Worm (Caenorhabditis elegans): ENCODE results near the gene btf-1.

btf-1 gene

DNA sequence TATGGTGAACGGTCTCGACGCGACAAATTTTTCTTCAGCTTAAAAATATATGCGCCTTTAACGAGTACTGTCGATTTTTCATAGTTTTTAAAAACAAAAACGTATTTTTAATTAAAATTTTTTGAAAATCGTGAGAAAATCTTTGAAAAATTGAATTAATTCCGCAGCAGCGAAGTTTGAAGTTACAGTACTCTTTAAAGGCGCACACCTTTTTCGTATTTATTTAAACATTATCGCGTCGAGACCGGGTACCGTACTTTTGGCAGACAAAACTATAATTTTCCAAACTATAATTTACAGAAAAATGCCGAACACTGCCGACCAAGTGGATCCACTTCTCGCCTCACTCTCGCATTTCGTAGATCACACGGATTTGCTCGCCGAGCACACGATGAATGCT lies 15.8 kb downstream of the btf-1 start, which contains the start of gene F15D4.2:
Gene F15D4.2, plus strand, starts transcription at position 301 of the 400 bp plus-strand sequence.
- TF ChIP-seq gei-8 (GFP tag; optimal IDR thresholded peaks at IDR 0.05) = no peak
- no peak for TF ChIP-seq daf-19 (GFP tag; conservative IDR thresholded peaks at IDR 0.05)
- TF ChIP-seq lir-3 (tag; optimal IDR thresholded peaks at IDR 0.05) = no peak
- TF ChIP-seq php-3 (GFP tag; IDR thresholded peaks at IDR 0.05) = 0 out of 2 replicates have a peak, but pooled peaks have one; percentile 21

DNA sequence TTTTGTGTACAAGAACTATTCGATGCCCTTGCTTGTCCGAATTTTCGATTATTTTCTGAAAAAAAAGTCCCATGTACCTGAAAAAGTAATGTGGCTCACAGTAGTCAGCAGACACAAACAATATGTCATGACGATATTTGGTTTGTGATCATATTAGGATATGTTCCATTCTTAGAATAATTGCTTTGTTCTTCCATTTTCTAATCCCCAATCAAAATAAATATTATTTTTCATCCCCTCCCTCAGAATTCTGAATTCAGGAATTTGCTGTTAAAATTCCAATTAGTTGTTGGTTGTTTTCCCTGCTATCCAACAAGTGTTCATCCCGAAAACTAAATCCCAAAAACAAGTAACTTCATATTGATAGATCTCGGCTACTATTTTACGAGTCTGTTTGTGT lies 19.4 kb downstream of the btf-1 start:
- no peak for TF ChIP-seq F37D6.2 (tag; optimal IDR thresholded peaks at IDR 0.05)
- TF ChIP-seq aha-1 (tag) = peak; percentile 87
- TF ChIP-seq unc-62 (GFP tag; optimal IDR thresholded peaks at IDR 0.05 in 1 of 2) = peak in 1 of 2 experiments; percentile 67
- TF ChIP-seq unc-62 (tag; optimal IDR thresholded peaks at IDR 0.05) = no peak

DNA sequence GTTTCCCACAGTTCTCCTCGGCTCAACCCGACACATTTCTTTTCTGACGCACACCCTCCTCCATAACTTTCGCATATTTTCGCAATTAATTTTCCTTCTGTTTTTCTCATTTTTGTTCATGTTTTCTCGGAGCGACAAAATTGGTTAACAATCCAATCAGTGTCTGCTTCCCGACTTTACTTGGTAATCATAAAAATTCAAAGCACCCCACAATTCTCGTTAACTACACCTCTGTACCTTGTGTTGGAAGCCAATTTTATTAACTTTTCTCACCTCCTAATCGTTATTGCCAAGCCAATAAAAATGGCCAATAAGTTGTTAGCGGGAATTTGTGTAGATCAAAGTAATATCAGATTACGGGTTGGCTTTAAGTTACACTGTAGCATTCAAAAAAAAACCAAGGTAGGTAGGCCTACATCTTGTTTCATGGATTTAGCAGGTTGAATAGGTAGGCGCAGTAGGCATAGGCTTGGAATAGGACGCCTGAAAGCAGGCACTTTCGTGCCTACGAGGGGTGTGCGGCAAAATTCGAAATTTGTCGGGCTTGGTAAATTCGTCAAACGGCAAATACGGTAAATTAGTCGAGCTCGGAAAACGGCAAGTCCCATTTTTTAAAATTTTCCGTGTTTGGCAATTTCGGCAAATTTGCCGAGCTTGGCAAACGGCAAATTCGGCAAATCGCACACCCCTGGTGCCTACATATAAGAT lies 30.7 kb downstream of the btf-1 start:
- no peak for TF ChIP-seq zfp-3 (GFP tag; conservative IDR thresholded peaks at IDR 0.05)
- TF ChIP-seq F10B5.3 (tag; optimal IDR thresholded peaks at IDR 0.05) = no peak
- no peak for TF ChIP-seq lir-3 (tag; optimal IDR thresholded peaks at IDR 0.05)
- no peak for TF ChIP-seq sdz-12 (GFP tag; optimal IDR thresholded peaks at IDR 0.05)
- 0 out of 2 replicates have a peak, but pooled peaks have one; percentile 52 for TF ChIP-seq F44E2.7 (GFP tag; IDR thresholded peaks at IDR 0.05)
- no peak for TF ChIP-seq nhr-111 (GFP tag; optimal IDR thresholded peaks at IDR 0.05)
- no peak for TF ChIP-seq mep-1 (tag; optimal IDR thresholded peaks at IDR 0.05)
- no peak for TF ChIP-seq Y75B8A.6 (GFP tag; IDR thresholded peaks at IDR 0.05)
- TF ChIP-seq lin-39 (tag; optimal IDR thresholded peaks at IDR 0.05) = no peak
- TF ChIP-seq ceh-44 (GFP tag; IDR thresholded peaks at IDR 0.05) = no peak
- TF ChIP-seq jun-1 (tag; optimal IDR thresholded peaks at IDR 0.05) = no peak
- peak in 1 of 2 experiments; percentile 73 for TF ChIP-seq unc-62 (GFP tag; optimal IDR thresholded peaks at IDR 0.05 in 1 of 2)
- TF ChIP-seq unc-62 (tag; optimal IDR thresholded peaks at IDR 0.05) = no peak
- no peak for TF ChIP-seq lin-13 (GFP tag; optimal IDR thresholded peaks at IDR 0.05)
- TF ChIP-seq nhr-11 (tag; optimal IDR thresholded peaks at IDR 0.05) = peak; percentile 4
- no peak for TF ChIP-seq lin-29 (GFP tag; IDR thresholded peaks at IDR 0.05)
- no peak for TF ChIP-seq T26A8.4 (GFP tag; IDR thresholded peaks at IDR 0.05)

DNA sequence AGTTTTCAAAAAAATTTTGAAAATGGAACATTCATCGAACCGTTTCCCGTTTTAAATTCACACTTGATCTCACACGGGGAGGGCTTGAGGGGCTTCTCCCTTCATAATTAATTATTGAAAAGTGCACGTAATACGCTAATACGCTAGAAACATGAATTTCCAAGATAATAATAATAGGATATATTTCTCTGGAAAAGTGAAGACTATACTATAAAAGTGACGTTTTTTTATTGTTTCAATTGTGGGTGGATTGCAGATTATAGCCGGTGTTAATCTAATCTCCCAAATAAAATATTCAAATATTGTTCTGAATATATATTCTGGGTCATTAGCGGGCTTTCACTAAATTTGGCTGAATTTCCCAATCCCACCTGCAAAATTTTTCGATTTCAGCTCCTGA lies 33.7 kb downstream of the btf-1 start:
- TF ChIP-seq fkh-10 (GFP tag; optimal IDR thresholded peaks at IDR 0.05) = no peak
- TF ChIP-seq nhr-77 (tag; optimal IDR thresholded peaks at IDR 0.05) = no peak
- TF ChIP-seq ztf-11 (tag; optimal IDR thresholded peaks at IDR 0.05) = no peak

DNA sequence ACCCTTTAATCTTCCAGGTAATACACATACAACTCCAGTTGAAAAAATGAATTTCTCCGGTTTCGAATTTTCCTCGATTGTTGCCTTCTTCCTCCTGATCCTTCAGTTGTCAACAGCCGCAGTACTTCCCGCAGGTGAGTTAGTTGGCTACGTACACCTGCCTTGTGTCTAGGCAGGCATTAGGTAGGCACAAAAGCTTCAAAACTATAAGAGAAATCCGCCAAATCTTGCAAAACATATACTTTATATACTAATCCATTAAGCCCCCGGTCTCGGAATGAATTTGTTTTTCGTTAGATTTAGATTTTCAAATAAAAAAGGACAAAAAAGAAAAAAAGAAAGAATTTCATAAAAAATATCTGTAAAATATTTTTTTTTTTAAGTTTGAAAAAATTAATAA lies 35.3 kb downstream of the btf-1 start, which contains the start of gene flp-16:
Gene flp-16, plus strand, starts transcription at position 18 of the 400 bp plus-strand sequence.
- TF ChIP-seq aha-1 (tag) = peak; percentile 93
- TF ChIP-seq Y105C5A.15 (GFP tag; IDR thresholded peaks at IDR 0.05) = no peak

DNA sequence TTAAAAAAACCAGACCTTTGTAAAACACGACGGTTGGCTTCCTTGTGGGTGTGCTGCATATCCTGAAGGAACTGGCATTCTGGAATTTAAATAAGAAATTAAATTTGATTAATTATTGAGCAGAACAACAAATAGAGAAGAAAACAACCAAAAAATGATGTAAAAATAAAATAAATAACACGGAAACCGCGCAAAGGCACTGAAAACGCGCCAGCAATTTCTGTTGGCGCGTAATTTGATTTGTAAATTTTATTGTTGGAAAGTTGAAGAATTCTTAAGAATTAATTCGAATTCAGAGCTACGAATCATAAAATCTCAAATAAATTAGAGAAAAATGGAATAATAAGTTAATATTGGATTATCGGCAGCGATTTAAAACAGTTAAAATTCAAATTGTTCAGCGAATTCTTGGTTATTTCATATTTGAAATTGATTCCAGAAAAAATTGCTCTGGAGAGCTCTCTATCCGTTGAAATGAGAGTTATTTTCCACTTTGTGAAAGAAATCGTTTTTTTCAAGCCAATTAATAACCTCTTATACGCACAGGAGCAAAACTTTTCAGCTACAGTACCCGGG lies 38.0 kb downstream of the btf-1 start, which contains the start of gene romo-1:
Gene romo-1, minus strand, starts transcription at position 79 of the 576 bp plus-strand sequence.
- TF ChIP-seq nhr-25 (tag; optimal IDR thresholded peaks at IDR 0.05; ENCODE audit: borderline replicate concordance, insufficient read depth) (no peak), R02D3.7 (tag; optimal IDR thresholded peaks at IDR 0.05) (no peak), lin-38 (GFP tag; IDR thresholded peaks at IDR 0.05) (no peak), mdl-1 (tag; optimal IDR thresholded peaks at IDR 0.05) (peak in 1 of 2 experiments; percentile 17), mdt-29 (GFP tag; IDR thresholded peaks at IDR 0.05) (no peak), F44E2.7 (GFP tag; IDR thresholded peaks at IDR 0.05) (no peak), jun-1 (tag; optimal IDR thresholded peaks at IDR 0.05) (no peak), set-16 (GFP tag; IDR thresholded peaks at IDR 0.05) (no peak), nhr-42 (GFP tag; IDR thresholded peaks at IDR 0.05) (no peak), madf-5 (GFP tag; IDR thresholded peaks at IDR 0.05) (no peak), tag-97 (GFP tag; IDR thresholded peaks at IDR 0.05) (no peak), ceh-44 (GFP tag; IDR thresholded peaks at IDR 0.05) (no peak), ceh-28 (tag; optimal IDR thresholded peaks at IDR 0.05) (no peak), ama-1 (optimal IDR thresholded peaks at IDR 0.05) (no peak), zfp-2 (tag; optimal IDR thresholded peaks at IDR 0.05) (no peak), T26A8.4 (GFP tag; IDR thresholded peaks at IDR 0.05) (no peak), daf-19 (GFP tag; conservative IDR thresholded peaks at IDR 0.05) (no peak), ctbp-1 (GFP tag; IDR thresholded peaks at IDR 0.05) (no peak), ztf-7 (tag; optimal IDR thresholded peaks at IDR 0.05) (no peak), hmg-1.1 (GFP tag; IDR thresholded peaks at IDR 0.05) (0 out of 2 replicates have a peak, but pooled peaks have one; percentile 16), Y75B8A.6 (GFP tag; IDR thresholded peaks at IDR 0.05) (no peak), F37D6.2 (tag; optimal IDR thresholded peaks at IDR 0.05) (peak; percentile 19)

Measured in whole organism, L4 larva.